Worm (Caenorhabditis elegans): ENCODE results near the gene lys-4.
A peak's percentile ranks its signal among the peaks of the same experiment; 100 is the strongest.

lys-4 gene

ce11 chrIV:11655370-11655769 lies 32.4 kb upstream of the lys-4 start, which contains the start of gene ent-1:
ent-1 (minus strand) TSS chrIV:11655470.
- no peak for TF ChIP-seq zfp-3 (GFP tag; conservative IDR thresholded peaks at IDR 0.05)
- TF ChIP-seq lin-15B (tag; optimal IDR thresholded peaks at IDR 0.05), result no peak
- TF ChIP-seq duxl-1 (tag; optimal IDR thresholded peaks at IDR 0.05; ENCODE audit: poor library complexity), result no peak
- TF ChIP-seq fkh-10 (GFP tag; optimal IDR thresholded peaks at IDR 0.05), result no peak
- no peak for TF ChIP-seq mep-1 (tag; optimal IDR thresholded peaks at IDR 0.05)
- no peak for TF ChIP-seq fos-1 (tag; optimal IDR thresholded peaks at IDR 0.05)
- no peak for TF ChIP-seq nhr-41 (GFP tag; IDR thresholded peaks at IDR 0.05)
- TF ChIP-seq nhr-6 (tag; optimal IDR thresholded peaks at IDR 0.05), result no peak
- no peak for TF ChIP-seq zfp-2 (tag; optimal IDR thresholded peaks at IDR 0.05)
- TF ChIP-seq lin-1 (GFP tag; IDR thresholded peaks at IDR 0.05), result no peak
- TF ChIP-seq rbr-2 (tag; optimal IDR thresholded peaks at IDR 0.05), result no peak
- TF ChIP-seq aha-1 (tag), result peak; percentile 70
- peak in 1 of 2 experiments; percentile 9 for TF ChIP-seq lsy-2 (tag; optimal IDR thresholded peaks at IDR 0.05)
- TF ChIP-seq zag-1 (tag; optimal IDR thresholded peaks at IDR 0.05), result no peak

- TF ChIP-seq mep-1 (tag; optimal IDR thresholded peaks at IDR 0.05) (no peak), lir-3 (tag; optimal IDR thresholded peaks at IDR 0.05) (no peak), mes-2 (tag; optimal IDR thresholded peaks at IDR 0.05; ENCODE audit: poor library complexity, severe bottlenecking) (peak; percentile 64), daf-16 (GFP tag; optimal IDR thresholded peaks at IDR 0.05) (no peak), daf-16 (tag; optimal IDR thresholded peaks at IDR 0.05) (peak; percentile 14)
These were observed 29.0 kb upstream of the lys-4 start, which contains the start of the genes acl-3 and ndub-6 for ce11 chrIV:11651965-11652453. acl-3 (minus strand) TSS chrIV:11652023. ndub-6 (plus strand) TSS chrIV:11652403.

- TF ChIP-seq zfp-3 (GFP tag; conservative IDR thresholded peaks at IDR 0.05) (no peak), lin-29 (GFP tag; IDR thresholded peaks at IDR 0.05) (no peak), nhr-11 (tag; optimal IDR thresholded peaks at IDR 0.05) (no peak), sdz-12 (GFP tag; optimal IDR thresholded peaks at IDR 0.05) (no peak), unc-62 (GFP tag; optimal IDR thresholded peaks at IDR 0.05 in 1 of 2) (peak in 1 of 2 experiments; percentile 93), unc-62 (tag; optimal IDR thresholded peaks at IDR 0.05) (no peak)
These were observed 27.4 kb upstream of the lys-4 start for ce11 chrIV:11650344-11650743.

ce11 chrIV:11649031-11649430 lies 26.1 kb upstream of the lys-4 start, which contains the start of gene ZK809.8:
ZK809.8 (minus strand) TSS chrIV:11649064.
- TF ChIP-seq saeg-2 (GFP tag; IDR thresholded peaks at IDR 0.05) (no peak), spr-1 (tag; optimal IDR thresholded peaks at IDR 0.05) (no peak), mdt-29 (GFP tag; IDR thresholded peaks at IDR 0.05) (no peak), ctbp-1 (GFP tag; IDR thresholded peaks at IDR 0.05) (no peak), nhr-25 (tag; optimal IDR thresholded peaks at IDR 0.05; ENCODE audit: borderline replicate concordance, insufficient read depth) (no peak), hlh-11 (tag; optimal IDR thresholded peaks at IDR 0.05) (peak; percentile 44), attf-4 (tag; optimal IDR thresholded peaks at IDR 0.05) (no peak), ZK546.5 (tag; optimal IDR thresholded peaks at IDR 0.05) (no peak), ceh-62 (tag; optimal IDR thresholded peaks at IDR 0.05) (no peak), spr-3 (GFP tag; optimal IDR thresholded peaks at IDR 0.05) (no peak), T20F7.1 (GFP tag; optimal IDR thresholded peaks at IDR 0.05) (no peak), T26A8.4 (GFP tag; IDR thresholded peaks at IDR 0.05) (no peak), daf-16 (GFP tag; optimal IDR thresholded peaks at IDR 0.05) (peak in 1 of 2 experiments; percentile 77), daf-16 (tag; optimal IDR thresholded peaks at IDR 0.05) (no peak), mxl-2 (GFP tag; conservative IDR thresholded peaks at IDR 0.05) (no peak), nhr-48 (tag; optimal IDR thresholded peaks at IDR 0.05) (no peak), nhr-6 (tag; optimal IDR thresholded peaks at IDR 0.05) (no peak), ztf-11 (tag; optimal IDR thresholded peaks at IDR 0.05) (no peak), hlh-30 (tag; optimal IDR thresholded peaks at IDR 0.05; ENCODE audit: insufficient read depth) (peak; percentile 5), unc-62 (GFP tag; optimal IDR thresholded peaks at IDR 0.05 in 1 of 2) (peak in 1 of 2 experiments; percentile 87), unc-62 (tag; optimal IDR thresholded peaks at IDR 0.05) (no peak)

Data from whole organism, L4 larva.